Worm (Caenorhabditis elegans): ENCODE data around the gene R02E4.1.

The R02E4.1 gene

ce11 chrX:4142648-4143259 lies 38.4 kb upstream of the R02E4.1 start:
- TF ChIP-seq ztf-11 (tag; optimal IDR thresholded peaks at IDR 0.05) (no peak), fos-1 (tag; optimal IDR thresholded peaks at IDR 0.05) (peak; percentile 35), ztf-1 (GFP tag; conservative IDR thresholded peaks at IDR 0.05) (no peak), nhr-25 (tag; optimal IDR thresholded peaks at IDR 0.05) (no peak), peb-1 (tag; optimal IDR thresholded peaks at IDR 0.05) (no peak), mdl-1 (tag; optimal IDR thresholded peaks at IDR 0.05) (no peak), nhr-6 (tag; optimal IDR thresholded peaks at IDR 0.05) (peak; percentile 42), alr-1 (tag; optimal IDR thresholded peaks at IDR 0.05) (no peak), skn-1 (tag; optimal IDR thresholded peaks at IDR 0.05) (no peak), nhr-21 (tag; optimal IDR thresholded peaks at IDR 0.05) (peak; percentile 36), ceh-16 (tag; optimal IDR thresholded peaks at IDR 0.05) (no peak), F13H6.1 (tag; optimal IDR thresholded peaks at IDR 0.05) (no peak), sma-9 (GFP tag; optimal IDR thresholded peaks at IDR 0.05) (peak; percentile 74), sma-9 (tag; optimal IDR thresholded peaks at IDR 0.05) (no peak), Y55F3AM.14 (GFP tag; optimal IDR thresholded peaks at IDR 0.05) (no peak), lsy-2 (tag; optimal IDR thresholded peaks at IDR 0.05) (peak in 1 of 2 experiments; percentile 64), blmp-1 (tag; optimal IDR thresholded peaks at IDR 0.05; ENCODE audit: insufficient read depth) (no peak), elt-1 (tag; optimal IDR thresholded peaks at IDR 0.05) (no peak), ztf-4 (tag; optimal IDR thresholded peaks at IDR 0.05) (peak; percentile 80), unc-55 (GFP tag; optimal IDR thresholded peaks at IDR 0.05) (no peak), crh-2 (tag; optimal IDR thresholded peaks at IDR 0.05) (peak; percentile 99), mbf-1 (tag; optimal IDR thresholded peaks at IDR 0.05) (no peak), zag-1 (tag; optimal IDR thresholded peaks at IDR 0.05) (no peak), nhr-237 (tag; optimal IDR thresholded peaks at IDR 0.05) (no peak), C34F6.9 (tag; optimal IDR thresholded peaks at IDR 0.05) (peak; percentile 61), lin-11 (tag; optimal IDR thresholded peaks at IDR 0.05) (peak; percentile 74), ama-1 (optimal IDR thresholded peaks at IDR 0.05) (no peak), R02D3.7 (tag; optimal IDR thresholded peaks at IDR 0.05) (no peak), unc-62 (GFP tag; optimal IDR thresholded peaks at IDR 0.05) (no peak), nhr-129 (tag; optimal IDR thresholded peaks at IDR 0.05) (peak; percentile 99), egl-27 (tag; optimal IDR thresholded peaks at IDR 0.05) (no peak), dmd-4 (tag; optimal IDR thresholded peaks at IDR 0.05) (no peak)

- TF ChIP-seq lsy-2 (tag; optimal IDR thresholded peaks at IDR 0.05): peak in 1 of 2 experiments; percentile 82
- TF ChIP-seq egl-27 (tag; optimal IDR thresholded peaks at IDR 0.05): no peak
- TF ChIP-seq unc-55 (GFP tag; optimal IDR thresholded peaks at IDR 0.05): peak; percentile 22
- TF ChIP-seq nhr-6 (tag; optimal IDR thresholded peaks at IDR 0.05): no peak
- TF ChIP-seq ztf-1 (GFP tag; conservative IDR thresholded peaks at IDR 0.05): no peak
- TF ChIP-seq ceh-16 (tag; optimal IDR thresholded peaks at IDR 0.05): no peak
- TF ChIP-seq unc-39 (tag; optimal IDR thresholded peaks at IDR 0.05): no peak
- no peak for TF ChIP-seq unc-62 (GFP tag; optimal IDR thresholded peaks at IDR 0.05)
- no peak for TF ChIP-seq peb-1 (tag; optimal IDR thresholded peaks at IDR 0.05)
- TF ChIP-seq R02D3.7 (tag; optimal IDR thresholded peaks at IDR 0.05): no peak
- peak; percentile 17 for TF ChIP-seq zag-1 (tag; optimal IDR thresholded peaks at IDR 0.05)
- TF ChIP-seq sem-4 (tag; optimal IDR thresholded peaks at IDR 0.05): peak; percentile 89
- peak; percentile 74 for TF ChIP-seq crh-2 (tag; optimal IDR thresholded peaks at IDR 0.05)
- peak; percentile 68 for TF ChIP-seq gmeb-1 (tag; optimal IDR thresholded peaks at IDR 0.05)
- TF ChIP-seq lin-13 (GFP tag; optimal IDR thresholded peaks at IDR 0.05): peak; percentile 39
- no peak for TF ChIP-seq skn-1 (tag; optimal IDR thresholded peaks at IDR 0.05)
- no peak for TF ChIP-seq mbf-1 (tag; optimal IDR thresholded peaks at IDR 0.05)
- TF ChIP-seq ceh-82 (tag; optimal IDR thresholded peaks at IDR 0.05): no peak
- peak; percentile 91 for TF ChIP-seq nhr-25 (tag; optimal IDR thresholded peaks at IDR 0.05)
- peak; percentile 80 to 93 for TF ChIP-seq mdl-1 (tag; optimal IDR thresholded peaks at IDR 0.05)
- peak; percentile 74 for TF ChIP-seq C34F6.9 (tag; optimal IDR thresholded peaks at IDR 0.05)
- no peak for TF ChIP-seq aly-2 (tag; optimal IDR thresholded peaks at IDR 0.05)
- TF ChIP-seq nhr-23 (tag; optimal IDR thresholded peaks at IDR 0.05): no peak
- TF ChIP-seq alr-1 (tag; optimal IDR thresholded peaks at IDR 0.05): no peak
- TF ChIP-seq dmd-4 (tag; optimal IDR thresholded peaks at IDR 0.05): no peak
- TF ChIP-seq lin-11 (tag; optimal IDR thresholded peaks at IDR 0.05): peak; percentile 85
- TF ChIP-seq nhr-129 (tag; optimal IDR thresholded peaks at IDR 0.05): peak; percentile 92
- no peak for TF ChIP-seq lin-39 (tag; optimal IDR thresholded peaks at IDR 0.05)
- TF ChIP-seq ZK546.5 (tag; optimal IDR thresholded peaks at IDR 0.05): no peak
- TF ChIP-seq elt-3 (tag; optimal IDR thresholded peaks at IDR 0.05): no peak
- peak; percentile 27 for TF ChIP-seq nhr-12 (tag; optimal IDR thresholded peaks at IDR 0.05)
- TF ChIP-seq nhr-237 (tag; optimal IDR thresholded peaks at IDR 0.05): peak; percentile 11
- TF ChIP-seq ama-1 (optimal IDR thresholded peaks at IDR 0.05): no peak
- TF ChIP-seq nhr-21 (tag; optimal IDR thresholded peaks at IDR 0.05): peak; percentile 86
- TF ChIP-seq snpc-4 (tag; optimal IDR thresholded peaks at IDR 0.05): peak; percentile 20
- TF ChIP-seq nhr-77 (tag; optimal IDR thresholded peaks at IDR 0.05): no peak
- no peak for TF ChIP-seq ztf-11 (tag; optimal IDR thresholded peaks at IDR 0.05)
- TF ChIP-seq fos-1 (tag; optimal IDR thresholded peaks at IDR 0.05): no peak
- TF ChIP-seq sma-3 (GFP tag; optimal IDR thresholded peaks at IDR 0.05): peak; percentile 87
- TF ChIP-seq ztf-4 (tag; optimal IDR thresholded peaks at IDR 0.05): peak; percentile 96
- TF ChIP-seq nhr-11 (tag; optimal IDR thresholded peaks at IDR 0.05): no peak
- peak; percentile 92 for TF ChIP-seq F13H6.1 (tag; optimal IDR thresholded peaks at IDR 0.05)
- TF ChIP-seq sma-9 (GFP tag; optimal IDR thresholded peaks at IDR 0.05): peak; percentile 100
- peak; percentile 74 for TF ChIP-seq sma-9 (tag; optimal IDR thresholded peaks at IDR 0.05)
- peak; percentile 50 for TF ChIP-seq Y55F3AM.14 (GFP tag; optimal IDR thresholded peaks at IDR 0.05)
- TF ChIP-seq blmp-1 (tag; optimal IDR thresholded peaks at IDR 0.05; ENCODE audit: insufficient read depth): no peak
These were observed 37.9 kb upstream of the R02E4.1 start for ce11 chrX:4142202-4142601.
